Worm (Caenorhabditis elegans): ENCODE measurements around the gene K11D12.12.
A peak's percentile ranks its signal among the peaks of the same experiment; 100 is the strongest.

Gene K11D12.12

ce11 chrV:5088311-5088710, 36.2 kb downstream of the K11D12.12 start:
- peak; percentile 74 for TF ChIP-seq lin-14 (GFP tag; optimal IDR thresholded peaks at IDR 0.05)
- TF ChIP-seq nhr-47 (tag; optimal IDR thresholded peaks at IDR 0.05), result peak; percentile 14
- peak; percentile 63 for TF ChIP-seq tbx-2 (tag; optimal IDR thresholded peaks at IDR 0.05)
- no peak for TF ChIP-seq irx-1 (tag; optimal IDR thresholded peaks at IDR 0.05)
- peak; percentile 35 for TF ChIP-seq nhr-71 (tag; optimal IDR thresholded peaks at IDR 0.05)
- TF ChIP-seq egl-13 (tag; optimal IDR thresholded peaks at IDR 0.05), result peak; percentile 22
- no peak for TF ChIP-seq jun-1 (tag; optimal IDR thresholded peaks at IDR 0.05)
- peak; percentile 9 for TF ChIP-seq fkh-10 (GFP tag; optimal IDR thresholded peaks at IDR 0.05)
- no peak for TF ChIP-seq efl-1 (optimal IDR thresholded peaks at IDR 0.05)
- peak in 1 of 2 experiments; percentile 38 for TF ChIP-seq efl-1 (GFP tag; optimal IDR thresholded peaks at IDR 0.05 in 1 of 2)

ce11 chrV:5089497-5090134, 37.6 kb downstream of the K11D12.12 start, which contains the start of gene glb-32:
glb-32 (minus strand) TSS chrV:5089547.
- TF ChIP-seq nhr-71 (tag; optimal IDR thresholded peaks at IDR 0.05) (peak; percentile 48), nhr-12 (tag; optimal IDR thresholded peaks at IDR 0.05) (no peak), isw-1 (GFP tag; IDR thresholded peaks at IDR 0.05) (no peak), irx-1 (tag; optimal IDR thresholded peaks at IDR 0.05) (no peak), C34B4.2 (tag; optimal IDR thresholded peaks at IDR 0.05) (no peak), nhr-47 (tag; optimal IDR thresholded peaks at IDR 0.05) (peak; percentile 24), lin-13 (GFP tag; optimal IDR thresholded peaks at IDR 0.05) (no peak), tbx-2 (tag; optimal IDR thresholded peaks at IDR 0.05) (no peak), pax-3 (tag; optimal IDR thresholded peaks at IDR 0.05) (no peak), unc-86 (tag; optimal IDR thresholded peaks at IDR 0.05) (peak; percentile 75), lin-14 (GFP tag; optimal IDR thresholded peaks at IDR 0.05) (peak; percentile 71), sox-4 (tag; optimal IDR thresholded peaks at IDR 0.05) (no peak), pqm-1 (tag; optimal IDR thresholded peaks at IDR 0.05) (no peak), nhr-85 (tag) (no peak), fkh-4 (tag; optimal IDR thresholded peaks at IDR 0.05; ENCODE audit: borderline replicate concordance) (no peak), aha-1 (tag; optimal IDR thresholded peaks at IDR 0.05) (no peak), egl-13 (tag; optimal IDR thresholded peaks at IDR 0.05) (peak; percentile 80), mdl-1 (tag; optimal IDR thresholded peaks at IDR 0.05) (no peak)

- TF ChIP-seq lsy-2 (tag; optimal IDR thresholded peaks at IDR 0.05) (peak in 1 of 2 experiments; percentile 2), lin-14 (GFP tag; optimal IDR thresholded peaks at IDR 0.05) (peak; percentile 59), ztf-11 (tag; optimal IDR thresholded peaks at IDR 0.05) (no peak), fkh-10 (GFP tag; optimal IDR thresholded peaks at IDR 0.05) (peak; percentile 52), efl-3 (GFP tag; optimal IDR thresholded peaks at IDR 0.05) (no peak), fkh-8 (tag; optimal IDR thresholded peaks at IDR 0.05) (peak; percentile 3), nhr-47 (tag; optimal IDR thresholded peaks at IDR 0.05) (peak; percentile 18)
These were observed 38.3 kb downstream of the K11D12.12 start for ce11 chrV:5090386-5090785.

ce11 chrV:5097035-5097434, 45.0 kb downstream of the K11D12.12 start, which contains the start of gene C04F5.2:
C04F5.2 (minus strand) TSS chrV:5097135.
- TF ChIP-seq mab-9 (GFP tag; IDR thresholded peaks at IDR 0.05), result no peak
- TF ChIP-seq sox-4 (tag; optimal IDR thresholded peaks at IDR 0.05), result no peak
- no peak for TF ChIP-seq dpl-1 (GFP tag; optimal IDR thresholded peaks at IDR 0.05)
- TF ChIP-seq nhr-90 (tag; optimal IDR thresholded peaks at IDR 0.05; ENCODE audit: poor library complexity), result no peak
- TF ChIP-seq nhr-28 (tag; optimal IDR thresholded peaks at IDR 0.05), result no peak

ce11 chrV:5098925-5099324, 46.9 kb downstream of the K11D12.12 start, which contains the start of gene unc-46:
unc-46 (minus strand) TSS chrV:5099025.
- TF ChIP-seq efl-1 (optimal IDR thresholded peaks at IDR 0.05) (no peak), efl-1 (GFP tag; optimal IDR thresholded peaks at IDR 0.05 in 1 of 2) (peak in 1 of 2 experiments; percentile 72), nhr-90 (tag; optimal IDR thresholded peaks at IDR 0.05; ENCODE audit: poor library complexity) (no peak)

- TF ChIP-seq hlh-4 (tag; optimal IDR thresholded peaks at IDR 0.05) (no peak), ceh-90 (tag; optimal IDR thresholded peaks at IDR 0.05) (no peak), unc-98 (GFP tag; IDR thresholded peaks at IDR 0.05) (no peak), nhr-237 (tag; optimal IDR thresholded peaks at IDR 0.05) (no peak), xbp-1 (tag; optimal IDR thresholded peaks at IDR 0.05) (no peak), fkh-4 (tag; optimal IDR thresholded peaks at IDR 0.05; ENCODE audit: borderline replicate concordance) (no peak), pag-3 (tag; optimal IDR thresholded peaks at IDR 0.05; ENCODE audit: borderline replicate concordance, insufficient read depth) (no peak), mdl-1 (tag; optimal IDR thresholded peaks at IDR 0.05) (no peak), elt-3 (tag; optimal IDR thresholded peaks at IDR 0.05) (no peak), fkh-8 (tag; optimal IDR thresholded peaks at IDR 0.05) (no peak), egl-27 (tag; optimal IDR thresholded peaks at IDR 0.05) (no peak), unc-86 (tag; optimal IDR thresholded peaks at IDR 0.05) (no peak)
These were observed 50.0 kb downstream of the K11D12.12 start, which contains the start of gene srab-1 for ce11 chrV:5102017-5102416. srab-1 (minus strand) TSS chrV:5102117.

Measured in whole organism, L1 larva.